Worm (Caenorhabditis elegans) whole organism, late embryonic: ENCODE data around the gene msp-33.

Experiments
- ceh-22 ChIP-seq: sonication (generic microtip); optimal IDR thresholded peaks from 2 replicates; lab custom pipeline; 2017; ENCODE audit warnings: missing biosample characterization, missing genetic modification characterization
- pha-4 ChIP-seq: fragments of 150-350 bp; optimal IDR thresholded peaks from 2 replicates; lab custom pipeline; 2018; ENCODE audit warnings: missing biosample characterization, missing genetic modification reagents, missing genetic modification characterization

ce11 chrII:4914214-4914613, 21.7 kb upstream of the msp-33 start, which contains the start of gene R05F9.11:
- no peak for TF ChIP-seq pha-4 (tag; lab: Kevin White, UChicago)
- no peak for TF ChIP-seq ceh-22 (tag; lab: Kevin White, UChicago)
